Fruit fly (Drosophila melanogaster) whole organism, embryonic: ENCODE measurements around the gene CG4328.
A peak's percentile ranks its signal among the peaks of the same experiment; 100 is the strongest.

Source experiments
- Ada2b ChIP-seq: fragments of 200-800 bp; sonication (Bioruptor generic); IDR thresholded peaks from 2 replicates; pipeline ENCODE4 v1.3.6; 2022; ENCODE audit warnings: missing biosample characterization, missing genetic modification characterization
- Bgb ChIP-seq: fragments of 200-800 bp; sonication (Bioruptor generic); IDR thresholded peaks from 2 replicates; pipeline ENCODE4 v1.3.6; 2022; ENCODE audit warnings: missing biosample characterization, missing genetic modification characterization; ENCODE audit not compliant: partially characterized antibody
- CG10565 ChIP-seq: fragments of 200-800 bp; sonication (Bioruptor generic); optimal IDR thresholded peaks from 3 replicates; lab custom pipeline; 2016; ENCODE audit warnings: missing biosample characterization, mild to moderate bottlenecking, missing genetic modification characterization
- CG12744 ChIP-seq: fragments of 200-800 bp; sonication (Bioruptor generic); optimal IDR thresholded peaks from 2 replicates; lab custom pipeline; 2016; ENCODE audit warnings: missing biosample characterization, missing genetic modification characterization
- CG12769 ChIP-seq: fragments of 200-800 bp; sonication (Bioruptor generic); optimal IDR thresholded peaks from 2 replicates; lab custom pipeline; 2019; ENCODE audit warnings: missing biosample characterization, mild to moderate bottlenecking, missing genetic modification characterization, moderate library complexity
- CG14014 ChIP-seq: fragments of 200-800 bp; sonication (Bioruptor generic); IDR thresholded peaks from 2 replicates; pipeline ENCODE4 v1.3.6; 2022; ENCODE audit warnings: missing biosample characterization, missing genetic modification characterization
- CG15514 ChIP-seq: fragments of 200-800 bp; sonication (Bioruptor generic); optimal IDR thresholded peaks from 3 replicates; lab custom pipeline; 2017; ENCODE audit warnings: missing biosample characterization, missing genetic modification characterization, mild to moderate bottlenecking, moderate library complexity, missing genetic modification reagents
- CG15696 ChIP-seq: fragments of 200-800 bp; sonication (Bioruptor generic); optimal IDR thresholded peaks from 2 replicates; lab custom pipeline; 2019; ENCODE audit warnings: missing biosample characterization, mild to moderate bottlenecking, missing genetic modification characterization, moderate library complexity
- CG16813 ChIP-seq: fragments of 200-800 bp; sonication (Bioruptor generic); IDR thresholded peaks from 3 replicates; pipeline ENCODE4 v1.3.6; 2022; ENCODE audit warnings: missing biosample characterization, missing genetic modification characterization; ENCODE audit not compliant: partially characterized antibody
- CG16863 ChIP-seq: fragments of 200-800 bp; sonication (Bioruptor generic); optimal IDR thresholded peaks from 3 replicates; lab custom pipeline; 2016; ENCODE audit warnings: missing biosample characterization, missing genetic modification characterization
- CG2116 ChIP-seq: fragments of 200-800 bp; sonication (Bioruptor generic); optimal IDR thresholded peaks from 3 replicates; lab custom pipeline; 2018; ENCODE audit warnings: missing biosample characterization, mild to moderate bottlenecking, missing genetic modification characterization
- CG32767 ChIP-seq: fragments of 200-800 bp; sonication (Bioruptor generic); IDR thresholded peaks from 2 replicates; pipeline ENCODE4 v1.3.6; 2022; ENCODE audit warnings: missing biosample characterization, missing genetic modification characterization
- CG33213 ChIP-seq: fragments of 200-800 bp; sonication (Bioruptor generic); optimal IDR thresholded peaks from 3 replicates; lab custom pipeline; 2016; ENCODE audit warnings: missing biosample characterization, missing genetic modification characterization
- CG33557 ChIP-seq: fragments of 200-800 bp; sonication (Bioruptor generic); optimal IDR thresholded peaks from 2 replicates; lab custom pipeline; 2019; ENCODE audit warnings: missing biosample characterization, mild to moderate bottlenecking, missing genetic modification characterization, moderate library complexity
- CG34224 ChIP-seq: fragments of 200-800 bp; sonication (Bioruptor generic); IDR thresholded peaks from 3 replicates; pipeline ENCODE4 v1.3.6; 2022; ENCODE audit warnings: missing biosample characterization, missing genetic modification characterization; ENCODE audit not compliant: partially characterized antibody
- CG34422 ChIP-seq: fragments of 200-800 bp; sonication (Bioruptor generic); IDR thresholded peaks from 3 replicates; pipeline ENCODE4 v1.3.6; 2022; ENCODE audit warnings: missing biosample characterization, missing genetic modification characterization
- CG3847 ChIP-seq: fragments of 200-800 bp; sonication (Bioruptor generic); IDR thresholded peaks from 2 replicates; pipeline ENCODE4 v1.3.6; 2022; ENCODE audit warnings: missing biosample characterization, missing genetic modification characterization
- CG4707 ChIP-seq: fragments of 200-800 bp; sonication (Bioruptor generic); optimal IDR thresholded peaks from 2 replicates; lab custom pipeline; 2018; ENCODE audit warnings: missing biosample characterization, mild to moderate bottlenecking, missing genetic modification characterization, moderate library complexity
- CG6683 ChIP-seq: fragments of 200-800 bp; sonication (Bioruptor generic); optimal IDR thresholded peaks from 2 replicates; lab custom pipeline; 2017; ENCODE audit warnings: missing biosample characterization, mild to moderate bottlenecking, missing genetic modification characterization, missing genetic modification reagents
- CG6689 ChIP-seq: fragments of 200-800 bp; sonication (Bioruptor generic); IDR thresholded peaks from 2 replicates; pipeline ENCODE4 v1.3.6; 2022; ENCODE audit warnings: missing biosample characterization, missing genetic modification characterization
- CG6854 ChIP-seq: fragments of 200-800 bp; sonication (Bioruptor generic); optimal IDR thresholded peaks from 3 replicates; lab custom pipeline; 2017; ENCODE audit warnings: missing biosample characterization, mild to moderate bottlenecking, missing genetic modification characterization
- CG8290 ChIP-seq, 3 experiments: fragments of 200-800 bp; sonication (Bioruptor generic); optimal IDR thresholded peaks; 2 replicates each; lab custom pipeline; 2016 to 2019; ENCODE audit warnings: missing biosample characterization in 3 of 3, missing genetic modification characterization in 3 of 3, mild to moderate bottlenecking in 2 of 3, moderate library complexity in 1 of 3
- CG8924 ChIP-seq: fragments of 200-800 bp; optimal IDR thresholded peaks from 3 replicates; lab custom pipeline; 2019; ENCODE audit warnings: missing biosample characterization, mild to moderate bottlenecking, missing genetic modification characterization, moderate library complexity
- CG9797 ChIP-seq: fragments of 200-800 bp; sonication (Bioruptor generic); optimal IDR thresholded peaks from 3 replicates; lab custom pipeline; 2018; ENCODE audit warnings: missing biosample characterization, mild to moderate bottlenecking, missing genetic modification characterization
- CkIIα-i1 ChIP-seq: fragments of 200-800 bp; sonication (Bioruptor generic); IDR thresholded peaks from 2 replicates; pipeline ENCODE4 v1.3.6; 2022; ENCODE audit warnings: missing biosample characterization, missing genetic modification characterization
- E2f1 ChIP-seq: fragments of 200-800 bp; sonication (Bioruptor generic); IDR thresholded peaks from 2 replicates; pipeline ENCODE4 v1.3.6; 2022; ENCODE audit warnings: missing biosample characterization, missing genetic modification characterization
- H15 ChIP-seq: fragments of 200-800 bp; sonication (Bioruptor generic); IDR thresholded peaks from 3 replicates; pipeline ENCODE4 v1.3.6; 2022; ENCODE audit warnings: missing biosample characterization, missing genetic modification characterization
- HLH3B ChIP-seq: fragments of 200-800 bp; sonication (Bioruptor generic); IDR thresholded peaks from 2 replicates; pipeline ENCODE4 v1.3.6; 2022; ENCODE audit warnings: missing biosample characterization, missing genetic modification characterization
- HLH4C ChIP-seq: fragments of 200-800 bp; sonication (Bioruptor generic); IDR thresholded peaks from 3 replicates; pipeline ENCODE4 v1.3.6; 2022; ENCODE audit warnings: missing biosample characterization, missing genetic modification characterization; ENCODE audit not compliant: partially characterized antibody
- HLHmδ ChIP-seq: fragments of 200-800 bp; sonication (Bioruptor generic); optimal IDR thresholded peaks from 2 replicates; lab custom pipeline; 2018; ENCODE audit warnings: missing biosample characterization, mild to moderate bottlenecking, missing genetic modification characterization, moderate library complexity
- Hr39 ChIP-seq: fragments of >200 bp; optimal IDR thresholded peaks from 2 replicates; lab custom pipeline; 2017
- Lpt ChIP-seq: fragments of >200 bp; optimal IDR thresholded peaks from 2 replicates; lab custom pipeline; 2018; ENCODE audit warnings: missing biosample characterization, missing genetic modification characterization
- Max ChIP-seq: fragments of 200-800 bp; sonication (Bioruptor generic); optimal IDR thresholded peaks from 2 replicates; lab custom pipeline; 2016; ENCODE audit warnings: missing biosample characterization, mild to moderate bottlenecking, missing genetic modification characterization
- NC2α ChIP-seq: fragments of 200-800 bp; sonication (Bioruptor generic); optimal IDR thresholded peaks from 2 replicates; lab custom pipeline; 2016; ENCODE audit warnings: missing biosample characterization, missing genetic modification characterization
- NFAT ChIP-seq: fragments of 200-800 bp; sonication (Bioruptor generic); IDR thresholded peaks from 2 replicates; pipeline ENCODE4 v1.3.6; 2022; ENCODE audit warnings: missing biosample characterization, missing genetic modification characterization
- Neu2 ChIP-seq: fragments of 200-800 bp; sonication (Bioruptor generic); optimal IDR thresholded peaks from 3 replicates; lab custom pipeline; 2016; ENCODE audit warnings: missing biosample characterization, missing genetic modification characterization, borderline replicate concordance
- Scr ChIP-seq: fragments of 200-800 bp; sonication (Bioruptor generic); IDR thresholded peaks from 2 replicates; pipeline ENCODE4 v1.3.6; 2022; ENCODE audit warnings: missing biosample characterization, missing genetic modification characterization; ENCODE audit not compliant: partially characterized antibody
- Sry-δ ChIP-seq: fragments of 200-800 bp; sonication (Bioruptor generic); optimal IDR thresholded peaks from 2 replicates; lab custom pipeline; 2016; ENCODE audit warnings: missing biosample characterization, missing genetic modification characterization
- ab ChIP-seq: fragments of 200-800 bp; sonication (Bioruptor generic); optimal IDR thresholded peaks from 2 replicates; lab custom pipeline; 2016; ENCODE audit warnings: missing biosample characterization, missing genetic modification characterization
- bbx ChIP-seq: fragments of 200-800 bp; sonication (Bioruptor generic); IDR thresholded peaks from 2 replicates; pipeline ENCODE4 v1.3.6; 2022; ENCODE audit warnings: missing biosample characterization, missing genetic modification characterization; ENCODE audit not compliant: partially characterized antibody
- bowl ChIP-seq: fragments of 200-800 bp; sonication (Bioruptor generic); IDR thresholded peaks from 2 replicates; pipeline ENCODE4 v1.3.6; 2022; ENCODE audit warnings: missing biosample characterization, missing genetic modification characterization
- br ChIP-seq: fragments of >200 bp; optimal IDR thresholded peaks from 2 replicates; lab custom pipeline; 2017
- ci ChIP-seq: fragments of 200-800 bp; sonication (Bioruptor generic); IDR thresholded peaks from 3 replicates; pipeline ENCODE4 v1.3.6; 2022; ENCODE audit warnings: missing biosample characterization, missing genetic modification characterization
- dmrt11E ChIP-seq: fragments of 200-800 bp; sonication (Bioruptor generic); optimal IDR thresholded peaks from 3 replicates; lab custom pipeline; 2018; ENCODE audit warnings: missing biosample characterization, mild to moderate bottlenecking, missing genetic modification characterization, moderate library complexity
- fru ChIP-seq: fragments of >200 bp; optimal IDR thresholded peaks from 2 replicates; lab custom pipeline; 2017
- jigr1 ChIP-seq: fragments of 200-800 bp; sonication (Bioruptor generic); IDR thresholded peaks from 3 replicates; pipeline ENCODE4 v1.3.6; 2022; ENCODE audit warnings: missing biosample characterization, missing genetic modification characterization
- maf-S ChIP-seq: fragments of 200-800 bp; sonication (Bioruptor generic); optimal IDR thresholded peaks from 2 replicates; lab custom pipeline; 2016; ENCODE audit warnings: missing biosample characterization, missing genetic modification characterization
- pb ChIP-seq: fragments of 200-800 bp; sonication (Bioruptor generic); optimal IDR thresholded peaks from 3 replicates; lab custom pipeline; 2016; ENCODE audit warnings: missing biosample characterization, missing genetic modification characterization
- slp2 ChIP-seq: fragments of 200-800 bp; sonication (Bioruptor generic); optimal IDR thresholded peaks from 2 replicates; lab custom pipeline; 2016; ENCODE audit warnings: missing biosample characterization, missing genetic modification characterization
- stwl ChIP-seq: fragments of 200-800 bp; sonication (Bioruptor generic); optimal IDR thresholded peaks from 3 replicates; lab custom pipeline; 2018; ENCODE audit warnings: missing biosample characterization, mild to moderate bottlenecking, missing genetic modification characterization, moderate library complexity
- tup ChIP-seq: fragments of 200-800 bp; sonication (Bioruptor generic); optimal IDR thresholded peaks from 2 replicates; lab custom pipeline; 2016; ENCODE audit warnings: missing biosample characterization, mild to moderate bottlenecking, missing genetic modification characterization, moderate library complexity

The CG4328 gene

DNA sequence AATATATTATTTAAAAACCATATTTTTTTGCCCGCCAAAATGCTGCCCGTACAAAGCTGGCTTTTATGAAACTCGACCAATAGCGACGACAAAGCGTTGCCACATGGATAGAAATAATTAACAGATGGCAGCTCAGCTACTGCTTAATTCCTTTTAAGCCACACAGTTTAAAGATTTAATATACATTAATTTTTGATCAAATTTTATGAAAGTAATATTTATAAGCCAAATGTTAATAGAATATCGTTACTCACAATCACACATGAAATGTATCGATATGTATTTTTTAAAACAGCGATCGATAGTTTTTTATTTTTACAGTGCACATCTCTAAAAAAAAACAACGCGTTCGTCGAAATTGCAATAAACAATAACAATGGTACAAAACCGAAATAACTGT, 40.4 kb upstream of the CG4328 start, which contains the start of gene CG10418 (continued):
- no peak for TF ChIP-seq Hr39 (lab: Kevin White, UChicago)
- no peak for TF ChIP-seq Lpt (GFP tag; lab: Kevin White, UChicago)
- TF ChIP-seq CG14014 (GFP tag; lab: Robert Waterston, UW) = peak; percentile 10; the same call in 1 of the 2 replicates
- TF ChIP-seq Neu2 = no peak
- TF ChIP-seq Sry-δ (GFP tag; lab: Kevin White, UChicago) = peak; percentile 86
- TF ChIP-seq HLHmδ (GFP tag; lab: Kevin White, UChicago) = no peak
- TF ChIP-seq CG12769 (tag; lab: Kevin White, UChicago) = no peak
- TF ChIP-seq CG4707 (GFP tag; lab: Kevin White, UChicago) = no peak
- peak; percentile 77 for TF ChIP-seq CG3847 (GFP tag; lab: Robert Waterston, UW)
- no peak for TF ChIP-seq CkIIα-i1
- no peak for TF ChIP-seq br (lab: Kevin White, UChicago)
- TF ChIP-seq HLH3B (GFP tag; lab: Robert Waterston, UW) = no peak
- TF ChIP-seq CG34224 (GFP tag; lab: Robert Waterston, UW) = peak; percentile 77
- TF ChIP-seq Max (GFP tag; lab: Kevin White, UChicago) = peak; percentile 65
- TF ChIP-seq CG34422 = peak; percentile 41; the same call in 1 of the 3 replicates
- no peak for TF ChIP-seq CG6683
- TF ChIP-seq stwl (tag; lab: Kevin White, UChicago) = peak; percentile 58
- TF ChIP-seq CG15514 (GFP tag; lab: Kevin White, UChicago) = peak; percentile 27
- no peak for TF ChIP-seq CG32767
- no peak for TF ChIP-seq CG12744 (GFP tag; lab: Kevin White, UChicago)
- no peak for TF ChIP-seq NFAT
- TF ChIP-seq jigr1 = 0 out of 3 replicates have a peak, but pooled peaks have one; percentile 21
- TF ChIP-seq E2f1 = peak; percentile 41; the same call in 1 of the 2 replicates
- peak; percentile 20 for TF ChIP-seq CG8290 (GFP tag; optimal IDR thresholded peaks at IDR 0.05; lab: Kevin White, UChicago)
- TF ChIP-seq CG8290 (tag; optimal IDR thresholded peaks at IDR 0.05; lab: Kevin White, UChicago) = no peak
- TF ChIP-seq Ada2b = no peak
- no peak for TF ChIP-seq CG33213
- TF ChIP-seq pb (GFP tag; lab: Kevin White, UChicago) = no peak
- no peak for TF ChIP-seq ci (GFP tag; lab: Robert Waterston, UW)
- TF ChIP-seq CG6689 (GFP tag; lab: Robert Waterston, UW) = no peak
- peak; percentile 85 for TF ChIP-seq CG16813 (GFP tag; lab: Robert Waterston, UW)
- no peak for TF ChIP-seq maf-S
- TF ChIP-seq CG9797 (GFP tag; lab: Kevin White, UChicago) = peak; percentile 48
- peak; percentile 7 for TF ChIP-seq CG33557
- peak; percentile 82 for TF ChIP-seq CG2116 (GFP tag; lab: Kevin White, UChicago)
- TF ChIP-seq CG15696 (tag; lab: Kevin White, UChicago) = peak; percentile 48
- peak; percentile 49 for TF ChIP-seq CG8924 (tag; lab: Kevin White, UChicago)
- no peak for TF ChIP-seq CG10565 (GFP tag; lab: Kevin White, UChicago)
- TF ChIP-seq tup (GFP tag; lab: Kevin White, UChicago) = no peak
- peak; percentile 63 for TF ChIP-seq Bgb
- TF ChIP-seq CG6854 = no peak
- no peak for TF ChIP-seq bowl (GFP tag; lab: Robert Waterston, UW)
- TF ChIP-seq Scr (GFP tag; lab: Robert Waterston, UW) = peak; percentile 87
- no peak for TF ChIP-seq slp2 (GFP tag; lab: Kevin White, UChicago)
- TF ChIP-seq H15 (GFP tag; lab: Robert Waterston, UW) = no peak
- TF ChIP-seq HLH4C = peak; percentile 61; the same call in 2 of the 3 replicates
- peak; percentile 56 for TF ChIP-seq dmrt11E
- TF ChIP-seq bbx = peak; percentile 62; the same call in 1 of the 2 replicates
- TF ChIP-seq ab (GFP tag; lab: Kevin White, UChicago) = no peak
- no peak for TF ChIP-seq NC2α (GFP tag; lab: Kevin White, UChicago)
- no peak for TF ChIP-seq fru (lab: Kevin White, UChicago)
- TF ChIP-seq CG16863 = peak; percentile 14
